Worm (Caenorhabditis elegans): Measurements from ENCODE around the gene C36A4.4.

Gene C36A4.4

DNA sequence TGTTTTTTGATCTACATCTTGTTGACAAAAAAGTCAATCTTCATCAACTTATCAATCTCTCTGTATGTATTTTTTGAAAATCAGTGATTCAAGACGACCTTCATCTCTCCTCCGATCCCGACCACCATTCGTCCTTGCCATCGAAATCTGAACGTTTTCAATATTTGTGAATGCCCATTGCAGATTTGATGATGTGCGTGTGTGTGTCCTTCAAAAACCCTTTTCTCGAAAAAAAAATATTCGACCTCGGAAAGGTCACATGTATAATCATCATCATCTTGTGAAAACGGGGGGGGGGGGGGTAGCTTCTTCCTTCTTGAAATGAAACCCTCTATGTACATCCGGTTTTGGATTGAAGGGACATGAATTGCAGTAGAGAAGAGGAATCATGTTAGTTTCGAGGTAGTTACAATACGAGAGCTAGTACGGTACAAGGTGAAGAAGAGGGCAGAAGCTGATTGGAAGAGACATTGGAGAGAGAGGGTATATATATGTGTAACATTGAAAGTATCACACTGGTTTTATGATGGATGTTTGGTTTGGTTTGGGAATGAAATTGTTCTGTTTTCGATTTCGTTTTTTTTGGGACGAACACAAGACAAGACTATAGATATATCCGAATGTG is 30.9 kb downstream of the C36A4.4 start (continued):
- TF ChIP-seq nhr-28 (tag; optimal IDR thresholded peaks at IDR 0.05) (no peak), pag-3 (tag; optimal IDR thresholded peaks at IDR 0.05; ENCODE audit: borderline replicate concordance, insufficient read depth) (no peak), lin-14 (GFP tag; optimal IDR thresholded peaks at IDR 0.05) (peak; percentile 75), hlh-4 (tag; optimal IDR thresholded peaks at IDR 0.05) (no peak), zip-4 (GFP tag; optimal IDR thresholded peaks at IDR 0.05) (no peak), nhr-237 (tag; optimal IDR thresholded peaks at IDR 0.05) (no peak), lir-3 (tag; optimal IDR thresholded peaks at IDR 0.05; ENCODE audit: poor library complexity) (no peak), mep-1 (tag; optimal IDR thresholded peaks at IDR 0.05) (peak; percentile 33), nhr-85 (tag) (peak; percentile 82), Y116A8C.19 (tag; optimal IDR thresholded peaks at IDR 0.05; ENCODE audit: borderline replicate concordance) (no peak)

DNA sequence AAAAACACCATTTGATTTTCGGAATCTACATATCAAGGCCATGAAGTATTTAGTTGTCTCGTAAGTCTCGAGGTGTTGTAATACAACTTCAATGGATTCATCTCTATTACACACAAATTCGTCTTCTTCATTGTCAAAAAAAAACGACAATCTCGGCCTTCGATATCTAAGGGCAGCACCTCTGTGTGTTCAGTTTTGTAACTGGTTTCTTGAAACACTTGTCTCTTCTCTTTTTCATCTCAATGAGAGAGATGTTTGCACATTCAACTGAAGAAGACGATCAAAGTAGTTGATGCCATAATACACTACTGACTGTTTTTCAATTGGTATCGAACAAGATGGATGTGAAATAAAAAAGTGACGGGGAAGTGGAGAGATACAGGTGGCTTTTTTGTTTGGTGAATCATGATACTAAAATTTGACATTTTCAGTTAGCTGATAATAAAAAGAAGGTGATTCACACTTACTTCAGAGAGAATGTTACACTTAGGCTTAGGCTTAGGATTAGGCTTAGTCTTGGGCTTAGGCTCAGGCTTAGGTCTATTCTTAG is 32.0 kb downstream of the C36A4.4 start:
- TF ChIP-seq nhr-85 (tag) = peak; percentile 92
- TF ChIP-seq snu-23 (GFP tag; optimal IDR thresholded peaks at IDR 0.05) = peak; percentile 38
- no peak for TF ChIP-seq tbx-2 (tag; optimal IDR thresholded peaks at IDR 0.05)
- TF ChIP-seq blmp-1 (tag; optimal IDR thresholded peaks at IDR 0.05) = peak; percentile 10
- 0 out of 2 replicates have a peak, but pooled peaks have one; percentile 4 for TF ChIP-seq nhr-19 (GFP tag; conservative IDR thresholded peaks at IDR 0.05)
- TF ChIP-seq nhr-71 (tag; optimal IDR thresholded peaks at IDR 0.05) = peak; percentile 14
- TF ChIP-seq nhr-20 (tag; optimal IDR thresholded peaks at IDR 0.05) = peak; percentile 29
- TF ChIP-seq mep-1 (tag; optimal IDR thresholded peaks at IDR 0.05) = peak; percentile 9
- peak in 1 of 2 experiments; percentile 23 for TF ChIP-seq lsy-2 (tag; optimal IDR thresholded peaks at IDR 0.05)
- peak; percentile 83 for TF ChIP-seq lin-14 (GFP tag; optimal IDR thresholded peaks at IDR 0.05)
- no peak for TF ChIP-seq nhr-12 (tag; optimal IDR thresholded peaks at IDR 0.05)
- peak; percentile 2 for TF ChIP-seq nhr-90 (tag; optimal IDR thresholded peaks at IDR 0.05; ENCODE audit: poor library complexity)
- 0 out of 2 replicates have a peak, but pooled peaks have one; percentile 37 for TF ChIP-seq grh-1 (GFP tag; IDR thresholded peaks at IDR 0.05)
- TF ChIP-seq elt-2 (tag; optimal IDR thresholded peaks at IDR 0.05) = no peak
- TF ChIP-seq elt-3 (tag; optimal IDR thresholded peaks at IDR 0.05) = peak in 1 of 6 experiments; percentile 16

DNA sequence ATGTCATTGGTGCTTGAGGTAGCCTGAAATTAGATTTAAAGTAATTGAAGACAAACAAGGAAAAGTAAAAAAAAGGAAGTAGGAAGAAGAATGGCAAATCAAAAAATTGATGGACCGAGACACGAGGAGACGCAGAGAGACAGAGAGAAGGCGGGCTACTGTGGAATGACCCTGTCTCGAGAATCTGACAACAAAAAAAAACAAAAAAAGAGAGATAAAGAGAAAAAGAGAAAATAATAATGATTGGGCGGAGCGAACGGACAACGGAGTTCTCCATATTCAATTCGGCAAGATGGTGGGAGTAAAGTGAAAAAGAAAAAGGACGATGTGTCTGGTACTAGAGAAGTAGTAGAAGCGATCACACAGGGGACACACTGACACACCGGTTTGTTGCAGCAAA is 34.4 kb downstream of the C36A4.4 start, which contains the start of gene toh-1:
TSS of gene toh-1 (minus strand) at position 23 of the 400 bp plus-strand sequence.
- no peak for TF ChIP-seq hlh-4 (tag; optimal IDR thresholded peaks at IDR 0.05)
- no peak for TF ChIP-seq pag-3 (tag; optimal IDR thresholded peaks at IDR 0.05; ENCODE audit: borderline replicate concordance, insufficient read depth)
- TF ChIP-seq lin-14 (GFP tag; optimal IDR thresholded peaks at IDR 0.05) = peak; percentile 54
- no peak for TF ChIP-seq rnt-1 (tag; optimal IDR thresholded peaks at IDR 0.05)
- TF ChIP-seq alr-1 (tag; optimal IDR thresholded peaks at IDR 0.05; ENCODE audit: borderline replicate concordance) = no peak
- TF ChIP-seq vab-15 (tag; optimal IDR thresholded peaks at IDR 0.05) = no peak
- TF ChIP-seq ceh-8 (GFP tag; optimal IDR thresholded peaks at IDR 0.05) = no peak
- TF ChIP-seq nhr-20 (tag; optimal IDR thresholded peaks at IDR 0.05) = no peak
- peak; percentile 47 for TF ChIP-seq snu-23 (GFP tag; optimal IDR thresholded peaks at IDR 0.05)
- no peak for TF ChIP-seq grh-1 (GFP tag; IDR thresholded peaks at IDR 0.05)
- no peak for TF ChIP-seq C34B4.2 (tag; optimal IDR thresholded peaks at IDR 0.05)
- TF ChIP-seq nhr-90 (tag; optimal IDR thresholded peaks at IDR 0.05; ENCODE audit: poor library complexity) = peak; percentile 3
- no peak for TF ChIP-seq tlp-1 (tag; optimal IDR thresholded peaks at IDR 0.05)
- no peak for TF ChIP-seq jun-1 (tag; optimal IDR thresholded peaks at IDR 0.05)
- TF ChIP-seq ztf-4 (tag; optimal IDR thresholded peaks at IDR 0.05) = no peak
- no peak for TF ChIP-seq swsn-7 (tag; optimal IDR thresholded peaks at IDR 0.05)
- no peak for TF ChIP-seq nhr-12 (tag; optimal IDR thresholded peaks at IDR 0.05)
- TF ChIP-seq lsy-2 (tag; optimal IDR thresholded peaks at IDR 0.05) = no peak
- TF ChIP-seq egl-27 (tag; optimal IDR thresholded peaks at IDR 0.05) = no peak
- no peak for TF ChIP-seq Y116A8C.19 (tag; optimal IDR thresholded peaks at IDR 0.05; ENCODE audit: borderline replicate concordance)
- TF ChIP-seq ztf-11 (tag; optimal IDR thresholded peaks at IDR 0.05) = no peak
- no peak for TF ChIP-seq sox-4 (tag; optimal IDR thresholded peaks at IDR 0.05)
- peak in 1 of 2 experiments; percentile 8 for TF ChIP-seq efl-1 (optimal IDR thresholded peaks at IDR 0.05)
- TF ChIP-seq efl-1 (GFP tag; optimal IDR thresholded peaks at IDR 0.05 in 1 of 2) = no peak
- no peak for TF ChIP-seq ama-1 (optimal IDR thresholded peaks at IDR 0.05)
- TF ChIP-seq mep-1 (tag; optimal IDR thresholded peaks at IDR 0.05) = peak; percentile 18
- TF ChIP-seq mef-2 (tag; optimal IDR thresholded peaks at IDR 0.05) = no peak
- no peak for TF ChIP-seq fkh-10 (GFP tag; optimal IDR thresholded peaks at IDR 0.05)
- TF ChIP-seq dsc-1 (tag; optimal IDR thresholded peaks at IDR 0.05) = no peak
- TF ChIP-seq fkh-4 (tag; optimal IDR thresholded peaks at IDR 0.05; ENCODE audit: borderline replicate concordance) = no peak
- no peak for TF ChIP-seq snpc-4 (tag; optimal IDR thresholded peaks at IDR 0.05)
- TF ChIP-seq zag-1 (tag; optimal IDR thresholded peaks at IDR 0.05) = no peak
- no peak for TF ChIP-seq unc-62 (GFP tag; optimal IDR thresholded peaks at IDR 0.05)
- TF ChIP-seq nhr-47 (tag; optimal IDR thresholded peaks at IDR 0.05) = peak; percentile 6
